Worm (Caenorhabditis elegans) whole organism, mixed stage, embryonic: Measurements from ENCODE around the gene wdr-83.

Experiments
- M03D4.4 ChIP-seq: sonication (generic microtip); optimal IDR thresholded peaks from 2 replicates; lab custom pipeline; 2017; ENCODE audit warnings: mild to moderate bottlenecking, missing genetic modification characterization, missing compliant biosample characterization
- bed-3 ChIP-seq: fragments of 200-800 bp; sonication (Bioruptor generic); optimal IDR thresholded peaks from 3 replicates; lab custom pipeline; 2018; ENCODE audit warnings: mild to moderate bottlenecking, missing genetic modification characterization, moderate library complexity, missing compliant biosample characterization
- blmp-1 ChIP-seq: fragments of 150-350 bp; optimal IDR thresholded peaks from 2 replicates; lab custom pipeline; 2014; ENCODE audit warnings: missing biosample characterization, missing genetic modification characterization
- ceh-39 ChIP-seq: fragments of 150-350 bp; optimal IDR thresholded peaks from 2 replicates; lab custom pipeline; 2014; ENCODE audit warnings: missing biosample characterization, missing genetic modification characterization
- ceh-43 ChIP-seq: fragments of 200-800 bp; sonication (Bioruptor generic); optimal IDR thresholded peaks from 2 replicates; lab custom pipeline; 2018; ENCODE audit warnings: mild to moderate bottlenecking, missing genetic modification characterization, moderate library complexity, missing compliant biosample characterization
- ceh-83 ChIP-seq: fragments of 200-800 bp; sonication (Bioruptor generic); optimal IDR thresholded peaks from 2 replicates; lab custom pipeline; 2018; ENCODE audit warnings: mild to moderate bottlenecking, missing genetic modification characterization, missing compliant biosample characterization
- ces-1 ChIP-seq: fragments of 150-350 bp; optimal IDR thresholded peaks from 2 replicates; lab custom pipeline; 2014; ENCODE audit warnings: missing biosample characterization, missing genetic modification reagents, missing genetic modification characterization
- cnd-1 ChIP-seq: fragments of 200-800 bp; sonication (Bioruptor generic); optimal IDR thresholded peaks from 2 replicates; lab custom pipeline; 2018; ENCODE audit warnings: mild to moderate bottlenecking, missing genetic modification characterization, missing compliant biosample characterization
- drap-1 ChIP-seq: fragments of 200-800 bp; sonication (Bioruptor generic); optimal IDR thresholded peaks from 3 replicates; lab custom pipeline; 2018; ENCODE audit warnings: mild to moderate bottlenecking, missing genetic modification characterization, missing compliant biosample characterization
- elt-1 ChIP-seq: sonication (generic microtip); optimal IDR thresholded peaks from 2 replicates; lab custom pipeline; 2017; ENCODE audit warnings: missing genetic modification characterization, mild to moderate bottlenecking, missing compliant biosample characterization, antibody characterized with exemption, moderate library complexity, borderline replicate concordance; ENCODE audit not compliant: insufficient read depth
- elt-3 ChIP-seq: fragments of 150-350 bp; optimal IDR thresholded peaks from 2 replicates; lab custom pipeline; 2014; ENCODE audit warnings: missing biosample characterization, missing genetic modification characterization
- flh-1 ChIP-seq: fragments of 200-800 bp; sonication (Bioruptor generic); optimal IDR thresholded peaks from 2 replicates; lab custom pipeline; 2018; ENCODE audit warnings: mild to moderate bottlenecking, missing genetic modification characterization, moderate library complexity, missing compliant biosample characterization
- ham-2 ChIP-seq: fragments of 200-800 bp; sonication (Bioruptor generic); optimal IDR thresholded peaks from 2 replicates; lab custom pipeline; 2018; ENCODE audit warnings: mild to moderate bottlenecking, missing genetic modification characterization, missing compliant biosample characterization
- hlh-1 ChIP-seq: fragments of 150-350 bp; optimal IDR thresholded peaks from 2 replicates; lab custom pipeline; 2014; ENCODE audit warnings: missing biosample characterization, missing genetic modification reagents, missing genetic modification characterization
- lin-13 ChIP-seq: fragments of 150-350 bp; optimal IDR thresholded peaks from 2 replicates; lab custom pipeline; 2014; ENCODE audit warnings: missing biosample characterization, missing genetic modification characterization
- lin-32 ChIP-seq: fragments of 200-800 bp; sonication (Bioruptor generic); optimal IDR thresholded peaks from 2 replicates; lab custom pipeline; 2018; ENCODE audit warnings: mild to moderate bottlenecking, missing genetic modification characterization, missing compliant biosample characterization
- lsy-2 ChIP-seq: fragments of 150-350 bp; optimal IDR thresholded peaks from 2 replicates; lab custom pipeline; 2014; ENCODE audit warnings: missing biosample characterization, missing genetic modification characterization
- mab-5 ChIP-seq: fragments of 150-350 bp; optimal IDR thresholded peaks from 2 replicates; lab custom pipeline; 2014; ENCODE audit warnings: missing biosample characterization, missing genetic modification characterization
- mep-1 ChIP-seq: fragments of 150-350 bp; optimal IDR thresholded peaks from 2 replicates; lab custom pipeline; 2017; ENCODE audit warnings: missing biosample characterization, missing genetic modification reagents, missing genetic modification characterization, inconsistent platforms
- mls-2 ChIP-seq: sonication (generic microtip); optimal IDR thresholded peaks from 2 replicates; lab custom pipeline; 2016; ENCODE audit warnings: mild to moderate bottlenecking, missing genetic modification characterization, moderate library complexity, missing compliant biosample characterization
- nhr-12 ChIP-seq: fragments of 150-350 bp; optimal IDR thresholded peaks from 2 replicates; lab custom pipeline; 2014; ENCODE audit warnings: missing biosample characterization, missing genetic modification characterization
- nhr-2 ChIP-seq: fragments of 150-350 bp; optimal IDR thresholded peaks from 2 replicates; lab custom pipeline; 2014; ENCODE audit warnings: missing biosample characterization, missing genetic modification characterization
- nhr-237 ChIP-seq: fragments of 150-350 bp; optimal IDR thresholded peaks from 2 replicates; lab custom pipeline; 2014; ENCODE audit warnings: missing biosample characterization, missing genetic modification characterization
- nhr-28 ChIP-seq: fragments of 150-350 bp; optimal IDR thresholded peaks from 2 replicates; lab custom pipeline; 2014; ENCODE audit warnings: missing biosample characterization, missing genetic modification characterization
- nhr-76 ChIP-seq: sonication (generic microtip); optimal IDR thresholded peaks from 2 replicates; lab custom pipeline; 2017; ENCODE audit warnings: missing biosample characterization, missing genetic modification characterization
- pha-4 ChIP-seq: fragments of 150-350 bp; optimal IDR thresholded peaks from 2 replicates; lab custom pipeline; 2018; ENCODE audit warnings: missing biosample characterization, missing genetic modification reagents, missing genetic modification characterization
- sem-2 ChIP-seq: fragments of 200-800 bp; sonication (Bioruptor generic); optimal IDR thresholded peaks from 2 replicates; lab custom pipeline; 2018; ENCODE audit warnings: mild to moderate bottlenecking, missing genetic modification characterization, missing compliant biosample characterization
- snpc-4 ChIP-seq: fragments of 150-350 bp; optimal IDR thresholded peaks from 2 replicates; lab custom pipeline; 2014; ENCODE audit warnings: missing biosample characterization, missing genetic modification characterization
- sptf-1 ChIP-seq: sonication (generic microtip); optimal IDR thresholded peaks from 2 replicates; lab custom pipeline; 2017; ENCODE audit warnings: mild to moderate bottlenecking, missing genetic modification characterization, moderate library complexity, missing compliant biosample characterization
- tbx-8 ChIP-seq: fragments of 200-800 bp; sonication (Bioruptor generic); optimal IDR thresholded peaks from 2 replicates; lab custom pipeline; 2018; ENCODE audit warnings: mild to moderate bottlenecking, missing genetic modification characterization, moderate library complexity, missing compliant biosample characterization
- unc-120 ChIP-seq: sonication (generic microtip); optimal IDR thresholded peaks from 2 replicates; lab custom pipeline; 2017; ENCODE audit warnings: missing genetic modification characterization, missing compliant biosample characterization; ENCODE audit not compliant: poor library complexity, severe bottlenecking
- unc-39 ChIP-seq: fragments of 150-350 bp; optimal IDR thresholded peaks from 2 replicates; lab custom pipeline; 2014; ENCODE audit warnings: missing biosample characterization, missing genetic modification characterization
- unc-62 ChIP-seq: fragments of 150-350 bp; optimal IDR thresholded peaks from 2 replicates; lab custom pipeline; 2014; ENCODE audit warnings: missing biosample characterization, missing genetic modification reagents, missing genetic modification characterization
- zip-8 ChIP-seq: fragments of 150-350 bp; optimal IDR thresholded peaks from 2 replicates; lab custom pipeline; 2014; ENCODE audit warnings: missing biosample characterization, missing genetic modification characterization
- ztf-11 ChIP-seq: fragments of 150-350 bp; optimal IDR thresholded peaks from 2 replicates; lab custom pipeline; 2014; ENCODE audit warnings: missing biosample characterization, missing genetic modification characterization

The wdr-83 gene

DNA sequence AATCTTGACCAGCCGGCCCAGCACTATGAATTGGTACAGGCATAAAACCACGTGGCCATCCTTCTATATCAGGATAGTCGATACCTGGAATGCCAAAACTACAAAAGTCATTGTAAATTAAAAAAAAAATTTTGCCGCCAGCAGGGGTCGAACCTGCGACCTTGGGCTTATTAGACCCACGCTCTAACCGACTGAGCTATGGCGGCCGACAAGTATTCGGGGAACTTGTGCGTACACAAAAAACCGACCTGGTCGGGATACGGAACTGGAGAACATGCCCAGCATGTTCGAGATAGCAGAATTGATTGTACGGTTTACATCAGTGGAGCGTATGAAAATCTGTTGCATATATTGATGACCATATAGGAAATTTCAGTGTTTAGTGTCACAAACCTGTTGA lies 25.8 kb upstream of the wdr-83 start:
- TF ChIP-seq unc-62 (GFP tag; lab: Kevin White, UChicago): no peak
- TF ChIP-seq nhr-12 (tag; lab: Kevin White, UChicago): no peak
- TF ChIP-seq ham-2: peak; percentile 17
- no peak for TF ChIP-seq mab-5
- TF ChIP-seq bed-3: peak; percentile 1
- TF ChIP-seq snpc-4 (tag; lab: Kevin White, UChicago): no peak
- TF ChIP-seq unc-120 (tag; lab: Kevin White, UChicago): no peak
- peak; percentile 55 for TF ChIP-seq M03D4.4 (tag; lab: Kevin White, UChicago)
- TF ChIP-seq ceh-43 (GFP tag; lab: Kevin White, UChicago): no peak
- peak; percentile 41 for TF ChIP-seq sem-2
- TF ChIP-seq ceh-39: no peak
- peak; percentile 60 for TF ChIP-seq sptf-1 (tag; lab: Kevin White, UChicago)
- peak; percentile 73 for TF ChIP-seq ceh-83 (GFP tag; lab: Kevin White, UChicago)
- TF ChIP-seq ces-1: no peak
- no peak for TF ChIP-seq elt-3
- no peak for TF ChIP-seq elt-1 (tag; lab: Kevin White, UChicago)
- TF ChIP-seq tbx-8: peak; percentile 35
- peak; percentile 47 for TF ChIP-seq mls-2 (tag; lab: Kevin White, UChicago)
- no peak for TF ChIP-seq zip-8 (tag; lab: Kevin White, UChicago)
- no peak for TF ChIP-seq flh-1
- peak; percentile 44 for TF ChIP-seq drap-1 (GFP tag; lab: Kevin White, UChicago)
- no peak for TF ChIP-seq lin-13
- TF ChIP-seq, all 35 proteins: peak for 9

- TF ChIP-seq mab-5: no peak
Measured at ce11 chrII:5056254-5056653, 24.7 kb upstream of the wdr-83 start.

- TF ChIP-seq elt-3 (peak; percentile 72), hlh-1 (tag; lab: Kevin White, UChicago) (peak; percentile 83), nhr-12 (tag; lab: Kevin White, UChicago) (peak; percentile 39), ham-2 (peak; percentile 69), unc-39 (tag; lab: Kevin White, UChicago) (no peak), bed-3 (no peak), nhr-237 (tag; lab: Kevin White, UChicago) (peak; percentile 95), lin-32 (no peak), sem-2 (no peak), nhr-76 (tag; lab: Kevin White, UChicago) (no peak), zip-8 (tag; lab: Kevin White, UChicago) (no peak), M03D4.4 (tag; lab: Kevin White, UChicago) (peak; percentile 50), mls-2 (tag; lab: Kevin White, UChicago) (peak; percentile 76), blmp-1 (no peak), unc-62 (GFP tag; lab: Kevin White, UChicago) (peak; percentile 61), nhr-28 (no peak), tbx-8 (no peak), lin-13 (peak; percentile 98), flh-1 (no peak), sptf-1 (tag; lab: Kevin White, UChicago) (peak; percentile 62), ceh-39 (peak; percentile 83), cnd-1 (peak; percentile 61), elt-1 (tag; lab: Kevin White, UChicago) (peak; percentile 51), drap-1 (GFP tag; lab: Kevin White, UChicago) (peak; percentile 71), ceh-43 (GFP tag; lab: Kevin White, UChicago) (peak; percentile 18), lsy-2 (tag; lab: Kevin White, UChicago) (peak; percentile 99), ces-1 (peak; percentile 82), mep-1 (tag; lab: Kevin White, UChicago) (peak; percentile 96), ceh-83 (GFP tag; lab: Kevin White, UChicago) (peak; percentile 30), mab-5 (peak; percentile 32), pha-4 (tag; lab: Kevin White, UChicago) (peak; percentile 97), nhr-2 (tag; lab: Kevin White, UChicago) (no peak), ztf-11 (tag; lab: Kevin White, UChicago) (peak; percentile 50), snpc-4 (tag; lab: Kevin White, UChicago) (no peak), unc-120 (tag; lab: Kevin White, UChicago) (peak; percentile 75)
Measured at ce11 chrII:5055129-5055666, 23.7 kb upstream of the wdr-83 start, which contains the start of the genes ify-1 and rpl-22. ify-1 (minus strand) TSS chrII:5055179. rpl-22 (plus strand) TSS chrII:5055616.
